Worm (Caenorhabditis elegans): ENCODE measurements around the gene nipi-3.

nipi-3 gene

DNA sequence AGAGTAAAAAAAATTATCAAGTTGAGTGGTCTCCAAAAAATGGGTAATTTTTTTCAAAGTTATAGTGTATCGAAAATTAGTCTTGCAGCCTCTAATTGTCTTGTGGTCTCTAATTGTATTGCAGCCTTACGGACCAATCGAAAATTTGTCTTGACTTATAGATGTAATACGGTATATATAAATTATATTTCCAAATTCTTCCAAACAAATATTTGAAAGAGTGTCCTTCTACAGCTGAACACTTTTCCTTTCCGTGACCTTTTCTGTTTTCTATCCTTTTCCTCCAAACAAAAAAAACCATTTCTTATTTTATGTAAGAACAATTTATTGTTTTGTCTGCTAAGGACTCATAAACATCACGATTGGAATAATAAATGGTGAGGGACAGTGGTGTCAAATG lies 32.8 kb downstream of the nipi-3 start, which contains the start of gene K09E9.7:
K09E9.7 (plus strand) TSS at position 301 of the 400 bp plus-strand sequence.
- TF ChIP-seq T22C8.4 (GFP tag; IDR thresholded peaks at IDR 0.05), result no peak
- TF ChIP-seq med-1 (GFP tag; optimal IDR thresholded peaks at IDR 0.05; ENCODE audit: insufficient read depth), result no peak
- TF ChIP-seq cog-1 (tag; optimal IDR thresholded peaks at IDR 0.05), result no peak
- no peak for TF ChIP-seq ztf-23 (GFP tag; IDR thresholded peaks at IDR 0.05)
- no peak for TF ChIP-seq ztf-29 (GFP tag; IDR thresholded peaks at IDR 0.05)
- no peak for TF ChIP-seq tab-1 (GFP tag; IDR thresholded peaks at IDR 0.05)
- TF ChIP-seq flt-1 (GFP tag; IDR thresholded peaks at IDR 0.05), result no peak
- TF ChIP-seq klf-2 (GFP tag; conservative IDR thresholded peaks at IDR 0.05), result no peak
- TF ChIP-seq ref-1 (GFP tag; conservative IDR thresholded peaks at IDR 0.05), result no peak

DNA sequence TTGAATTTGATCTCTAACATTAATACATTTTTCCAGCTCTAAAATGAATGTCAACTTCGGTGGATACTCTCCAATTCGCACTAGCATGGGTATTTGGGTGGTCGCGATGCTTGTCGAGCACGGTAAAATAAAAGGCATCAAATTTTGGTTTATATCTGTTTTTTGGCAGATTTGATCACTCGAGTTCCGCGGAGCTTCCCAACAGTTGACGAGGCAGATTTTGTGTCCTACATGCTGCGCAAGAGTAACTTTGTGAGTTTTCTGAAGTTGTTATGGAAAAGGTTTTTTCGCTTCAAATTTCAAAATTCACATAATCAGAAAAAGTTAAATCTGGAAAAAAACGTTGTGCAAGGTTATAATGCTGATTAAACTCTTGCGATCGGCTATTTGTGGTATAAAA lies 33.6 kb downstream of the nipi-3 start:
- TF ChIP-seq cog-1 (tag; optimal IDR thresholded peaks at IDR 0.05) (no peak), tab-1 (GFP tag; IDR thresholded peaks at IDR 0.05) (no peak)

DNA sequence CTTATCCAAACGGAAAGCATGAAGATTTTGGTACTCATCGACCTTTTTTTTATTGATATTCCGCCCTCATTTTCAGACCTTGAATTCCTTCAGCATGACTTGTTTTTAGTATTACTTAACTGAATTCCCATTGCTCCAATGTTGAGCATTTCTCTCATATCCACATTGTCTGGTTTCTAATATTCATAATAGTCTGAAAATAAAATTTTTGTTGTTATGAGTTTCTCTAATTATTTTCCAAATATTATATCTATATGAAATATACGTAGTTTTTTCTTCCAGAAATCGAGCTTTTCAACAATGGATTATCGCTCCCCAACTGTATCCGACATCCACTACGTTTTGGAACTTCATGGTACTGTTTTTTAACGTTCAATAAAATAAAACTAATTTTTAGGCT lies 34.9 kb downstream of the nipi-3 start, which contains the start of gene H08J19.1:
H08J19.1 (plus strand) TSS at position 301 of the 400 bp plus-strand sequence.
- TF ChIP-seq cog-1 (tag; optimal IDR thresholded peaks at IDR 0.05), result no peak
- no peak for TF ChIP-seq ztf-29 (GFP tag; IDR thresholded peaks at IDR 0.05)
- no peak for TF ChIP-seq T22C8.4 (GFP tag; IDR thresholded peaks at IDR 0.05)
- TF ChIP-seq tab-1 (GFP tag; IDR thresholded peaks at IDR 0.05), result no peak
- TF ChIP-seq ztf-23 (GFP tag; IDR thresholded peaks at IDR 0.05), result no peak
- no peak for TF ChIP-seq ref-1 (GFP tag; conservative IDR thresholded peaks at IDR 0.05)
- no peak for TF ChIP-seq klf-2 (GFP tag; conservative IDR thresholded peaks at IDR 0.05)
- no peak for TF ChIP-seq flt-1 (GFP tag; IDR thresholded peaks at IDR 0.05)
- no peak for TF ChIP-seq med-1 (GFP tag; optimal IDR thresholded peaks at IDR 0.05; ENCODE audit: insufficient read depth)

DNA sequence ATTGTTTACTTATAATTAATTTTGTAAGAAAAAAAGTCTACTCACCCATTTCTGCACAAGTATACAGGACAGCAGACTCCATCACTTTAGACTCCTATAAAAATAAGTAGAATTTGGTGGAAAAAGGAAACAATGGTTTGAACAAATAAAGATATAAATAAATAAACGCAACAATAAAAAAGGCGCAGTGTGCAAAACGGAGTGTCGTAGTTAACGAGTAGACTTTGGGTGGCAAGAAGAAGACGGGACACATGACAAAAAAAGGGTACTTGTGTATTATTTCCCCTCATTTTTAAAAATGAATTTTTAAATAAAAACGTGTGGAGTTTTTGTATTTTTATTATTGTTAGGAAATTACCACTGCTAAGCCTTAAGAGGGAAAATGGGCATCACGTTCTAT lies 39.5 kb downstream of the nipi-3 start, which contains the start of gene F59D12.5:
F59D12.5 (minus strand) TSS at position 94 of the 400 bp plus-strand sequence.
- TF ChIP-seq tab-1 (GFP tag; IDR thresholded peaks at IDR 0.05) (no peak), ztf-23 (GFP tag; IDR thresholded peaks at IDR 0.05) (no peak), T22C8.4 (GFP tag; IDR thresholded peaks at IDR 0.05) (no peak), ztf-29 (GFP tag; IDR thresholded peaks at IDR 0.05) (no peak), med-1 (GFP tag; optimal IDR thresholded peaks at IDR 0.05; ENCODE audit: insufficient read depth) (no peak), flt-1 (GFP tag; IDR thresholded peaks at IDR 0.05) (no peak), cog-1 (tag; optimal IDR thresholded peaks at IDR 0.05) (no peak), ref-1 (GFP tag; conservative IDR thresholded peaks at IDR 0.05) (no peak), klf-2 (GFP tag; conservative IDR thresholded peaks at IDR 0.05) (no peak)

DNA sequence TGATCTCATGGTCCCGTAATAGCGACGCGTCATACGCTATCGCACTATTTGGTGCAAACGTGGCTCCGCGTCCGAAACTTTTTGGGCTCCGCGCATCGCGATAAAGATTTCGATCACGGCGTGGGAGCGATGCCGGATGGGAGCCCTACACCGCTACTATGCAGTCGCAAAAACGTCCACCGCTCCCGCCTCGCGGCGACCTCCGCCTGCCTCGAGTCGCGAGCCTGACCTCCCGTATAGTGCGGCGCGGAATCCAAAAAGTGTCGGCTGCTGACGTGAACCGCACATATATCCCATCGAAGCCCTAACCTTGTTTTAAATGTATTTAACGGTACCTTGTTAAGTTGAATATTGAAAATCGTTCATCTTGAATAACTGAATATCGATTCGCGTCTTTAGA lies 42.7 kb downstream of the nipi-3 start:
- TF ChIP-seq ref-1 (GFP tag; conservative IDR thresholded peaks at IDR 0.05), result no peak
- TF ChIP-seq klf-2 (GFP tag; conservative IDR thresholded peaks at IDR 0.05), result no peak
- no peak for TF ChIP-seq cog-1 (tag; optimal IDR thresholded peaks at IDR 0.05)
- TF ChIP-seq med-1 (GFP tag; optimal IDR thresholded peaks at IDR 0.05; ENCODE audit: insufficient read depth), result no peak
- TF ChIP-seq ztf-23 (GFP tag; IDR thresholded peaks at IDR 0.05), result no peak
- no peak for TF ChIP-seq ztf-29 (GFP tag; IDR thresholded peaks at IDR 0.05)
- TF ChIP-seq T22C8.4 (GFP tag; IDR thresholded peaks at IDR 0.05), result no peak
- TF ChIP-seq flt-1 (GFP tag; IDR thresholded peaks at IDR 0.05), result no peak
- no peak for TF ChIP-seq tab-1 (GFP tag; IDR thresholded peaks at IDR 0.05)

DNA sequence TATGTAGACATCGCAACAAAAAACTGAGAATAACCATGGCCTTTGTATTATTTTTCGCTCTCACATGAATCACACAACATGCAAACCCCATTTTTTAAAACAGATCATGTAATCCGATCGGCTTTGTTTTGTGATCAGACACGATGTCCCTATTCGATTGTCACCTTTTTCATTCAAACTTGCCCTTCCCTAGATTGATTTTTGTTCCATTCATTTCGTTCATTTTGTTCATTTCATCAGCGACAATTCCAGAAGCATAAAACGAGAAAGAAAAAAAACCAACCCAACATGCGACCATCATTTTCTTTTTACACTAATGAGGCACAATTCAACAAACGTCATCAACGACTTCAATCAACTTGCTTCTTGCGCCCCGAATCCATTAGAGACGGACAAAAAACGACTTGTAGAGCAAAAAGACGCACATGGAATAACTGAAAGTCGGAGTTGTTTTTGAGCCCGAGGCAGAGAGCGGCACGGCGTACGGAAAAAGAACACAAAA lies 43.2 kb downstream of the nipi-3 start, which contains the start of gene F59D12.3:
F59D12.3 (minus strand) TSS at position 51 of the 502 bp plus-strand sequence.
- TF ChIP-seq tab-1 (GFP tag; IDR thresholded peaks at IDR 0.05) (no peak), med-1 (GFP tag; optimal IDR thresholded peaks at IDR 0.05; ENCODE audit: insufficient read depth) (no peak), ref-1 (GFP tag; conservative IDR thresholded peaks at IDR 0.05) (no peak), T22C8.4 (GFP tag; IDR thresholded peaks at IDR 0.05) (no peak), flt-1 (GFP tag; IDR thresholded peaks at IDR 0.05) (no peak), cog-1 (tag; optimal IDR thresholded peaks at IDR 0.05) (no peak), ztf-23 (GFP tag; IDR thresholded peaks at IDR 0.05) (no peak), klf-2 (GFP tag; conservative IDR thresholded peaks at IDR 0.05) (no peak), ztf-29 (GFP tag; IDR thresholded peaks at IDR 0.05) (no peak)

DNA sequence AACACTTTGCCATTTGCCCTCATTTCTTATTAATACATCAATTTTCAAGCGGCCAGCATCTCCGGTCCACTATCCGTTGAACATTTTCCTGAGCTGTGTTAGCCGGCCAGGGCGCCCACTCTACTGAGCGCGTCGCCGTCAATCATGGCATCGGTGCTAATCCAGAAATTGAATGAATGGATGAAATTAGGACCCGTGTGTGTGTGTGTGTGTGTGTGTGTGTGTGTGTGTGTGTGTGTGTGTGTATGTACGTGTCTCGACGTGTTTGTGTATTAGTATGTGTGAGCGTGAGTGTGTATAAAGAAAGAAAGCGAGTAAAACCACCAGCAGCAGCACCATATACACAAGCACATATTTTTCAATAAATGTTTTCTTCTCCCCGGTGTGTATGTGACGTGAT lies 45.4 kb downstream of the nipi-3 start:
- TF ChIP-seq flt-1 (GFP tag; IDR thresholded peaks at IDR 0.05) (no peak), ztf-23 (GFP tag; IDR thresholded peaks at IDR 0.05) (no peak), ref-1 (GFP tag; conservative IDR thresholded peaks at IDR 0.05) (no peak), klf-2 (GFP tag; conservative IDR thresholded peaks at IDR 0.05) (no peak), cog-1 (tag; optimal IDR thresholded peaks at IDR 0.05) (no peak), med-1 (GFP tag; optimal IDR thresholded peaks at IDR 0.05; ENCODE audit: insufficient read depth) (no peak), tab-1 (GFP tag; IDR thresholded peaks at IDR 0.05) (no peak), T22C8.4 (GFP tag; IDR thresholded peaks at IDR 0.05) (no peak), ztf-29 (GFP tag; IDR thresholded peaks at IDR 0.05) (no peak)

DNA sequence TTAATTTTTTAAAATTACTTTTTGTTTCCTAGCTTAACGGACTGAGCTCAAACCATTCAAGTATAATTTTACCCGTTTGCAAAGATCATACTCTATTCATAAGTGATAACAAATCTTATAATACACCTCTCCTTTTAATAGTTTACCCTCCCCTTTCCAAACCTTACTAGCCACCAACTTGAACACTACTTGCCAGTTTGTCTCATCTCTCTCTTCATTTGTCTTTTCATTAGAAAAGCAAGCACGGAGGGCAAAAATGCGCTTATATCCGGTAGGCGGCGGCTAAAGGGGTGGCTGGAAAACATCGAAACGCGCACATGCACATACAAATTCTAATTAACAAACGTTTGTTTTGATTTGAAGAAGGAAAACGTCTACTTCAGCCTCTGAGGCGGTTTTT lies 47.2 kb downstream of the nipi-3 start:
- no peak for TF ChIP-seq klf-2 (GFP tag; conservative IDR thresholded peaks at IDR 0.05)
- no peak for TF ChIP-seq tab-1 (GFP tag; IDR thresholded peaks at IDR 0.05)
- TF ChIP-seq ref-1 (GFP tag; conservative IDR thresholded peaks at IDR 0.05), result no peak
- no peak for TF ChIP-seq cog-1 (tag; optimal IDR thresholded peaks at IDR 0.05)
- no peak for TF ChIP-seq T22C8.4 (GFP tag; IDR thresholded peaks at IDR 0.05)
- no peak for TF ChIP-seq ztf-23 (GFP tag; IDR thresholded peaks at IDR 0.05)
- no peak for TF ChIP-seq flt-1 (GFP tag; IDR thresholded peaks at IDR 0.05)
- TF ChIP-seq ztf-29 (GFP tag; IDR thresholded peaks at IDR 0.05), result no peak
- TF ChIP-seq med-1 (GFP tag; optimal IDR thresholded peaks at IDR 0.05; ENCODE audit: insufficient read depth), result no peak

DNA sequence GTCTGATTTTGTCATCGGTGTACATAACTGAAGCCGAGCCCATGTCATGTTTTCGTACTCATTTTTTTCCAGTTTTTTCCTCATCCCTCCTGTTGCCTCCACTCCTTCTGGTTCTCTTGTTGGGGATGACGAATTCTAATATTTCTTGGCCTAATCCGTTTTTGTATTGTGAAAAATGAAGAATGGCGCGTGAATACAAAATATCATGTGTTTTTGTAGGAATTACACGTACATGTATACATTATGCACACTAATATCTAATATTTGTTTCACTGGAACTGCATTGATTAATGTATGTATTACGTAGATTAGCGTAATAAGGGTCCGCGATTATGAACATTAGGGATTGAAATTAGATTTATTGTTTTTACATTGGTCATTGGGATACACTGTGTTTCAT lies 47.9 kb downstream of the nipi-3 start:
- no peak for TF ChIP-seq T22C8.4 (GFP tag; IDR thresholded peaks at IDR 0.05)
- no peak for TF ChIP-seq klf-2 (GFP tag; conservative IDR thresholded peaks at IDR 0.05)
- TF ChIP-seq med-1 (GFP tag; optimal IDR thresholded peaks at IDR 0.05; ENCODE audit: insufficient read depth), result no peak
- TF ChIP-seq ztf-29 (GFP tag; IDR thresholded peaks at IDR 0.05), result no peak
- TF ChIP-seq cog-1 (tag; optimal IDR thresholded peaks at IDR 0.05), result no peak
- TF ChIP-seq ref-1 (GFP tag; conservative IDR thresholded peaks at IDR 0.05), result no peak
- no peak for TF ChIP-seq tab-1 (GFP tag; IDR thresholded peaks at IDR 0.05)

DNA sequence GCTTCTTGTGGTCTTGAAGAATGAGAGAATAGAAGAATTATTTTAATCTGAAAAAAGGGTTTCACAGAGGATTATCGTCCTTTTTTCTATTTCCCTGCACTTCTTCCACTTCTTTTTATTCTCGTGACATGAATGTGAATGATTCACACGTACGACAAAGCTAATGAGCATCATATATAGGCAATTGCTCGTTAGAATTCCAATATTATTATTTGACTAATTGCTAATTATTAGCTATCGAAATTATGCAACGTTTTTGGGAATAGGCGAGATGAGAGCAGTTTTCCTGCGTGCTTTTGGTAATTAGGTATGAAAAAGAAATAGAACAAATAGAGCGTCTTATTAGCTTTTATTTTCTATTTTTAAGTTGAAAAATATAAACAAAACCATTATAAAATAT lies 50.0 kb downstream of the nipi-3 start:
- no peak for TF ChIP-seq cog-1 (tag; optimal IDR thresholded peaks at IDR 0.05)
- TF ChIP-seq ztf-29 (GFP tag; IDR thresholded peaks at IDR 0.05), result no peak
- TF ChIP-seq tab-1 (GFP tag; IDR thresholded peaks at IDR 0.05), result no peak
- no peak for TF ChIP-seq ztf-23 (GFP tag; IDR thresholded peaks at IDR 0.05)
- TF ChIP-seq ref-1 (GFP tag; conservative IDR thresholded peaks at IDR 0.05), result no peak
- no peak for TF ChIP-seq med-1 (GFP tag; optimal IDR thresholded peaks at IDR 0.05; ENCODE audit: insufficient read depth)
- TF ChIP-seq T22C8.4 (GFP tag; IDR thresholded peaks at IDR 0.05), result no peak
- no peak for TF ChIP-seq flt-1 (GFP tag; IDR thresholded peaks at IDR 0.05)
- no peak for TF ChIP-seq klf-2 (GFP tag; conservative IDR thresholded peaks at IDR 0.05)

Measured in whole organism, midembryonic.